Worm (Caenorhabditis elegans): Measurements from ENCODE around the gene Y113G7A.22.
A peak's percentile ranks its signal among the peaks of the same experiment; 100 is the strongest.

DNA sequence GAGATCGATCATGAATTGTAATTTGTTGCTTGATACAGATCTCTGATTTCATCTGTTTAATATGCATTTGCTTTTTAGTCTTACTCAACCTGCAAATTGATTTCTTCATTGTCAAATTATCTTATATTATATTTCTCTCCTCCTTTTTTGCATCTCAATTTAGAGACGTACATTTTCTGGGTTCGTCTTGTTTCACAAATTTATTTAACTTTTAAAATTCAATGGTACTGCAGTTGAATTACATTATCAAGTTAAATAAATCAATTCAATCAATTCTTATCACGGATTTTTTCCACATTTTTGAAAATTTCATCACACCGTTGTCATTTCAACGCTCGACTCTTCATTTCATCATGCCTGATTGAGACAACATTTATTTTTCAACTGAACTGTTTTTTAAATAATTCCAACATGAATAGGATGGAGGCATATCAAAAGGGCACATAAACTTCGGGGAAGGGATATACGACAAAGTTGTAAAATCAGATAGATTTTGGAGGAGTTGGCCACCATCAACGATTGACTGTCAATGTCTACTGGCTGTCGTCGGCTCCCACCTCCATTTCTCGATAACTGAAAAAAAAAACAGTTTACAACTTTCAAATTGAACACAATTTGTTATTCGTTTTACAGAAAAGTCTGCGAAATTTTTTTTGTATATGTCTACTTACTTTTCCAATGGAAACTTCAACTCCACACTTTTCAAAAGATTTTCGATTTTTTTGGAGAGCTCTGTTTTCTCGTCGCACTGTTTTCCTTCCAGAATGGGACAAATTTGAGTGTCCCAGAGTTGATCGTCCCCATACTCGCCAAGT, 27.4 kb upstream of the Y113G7A.22 start:
- TF ChIP-seq attf-5 (GFP tag; optimal IDR thresholded peaks at IDR 0.05) (peak; percentile 69), Y67H2A.10 (GFP tag; conservative IDR thresholded peaks at IDR 0.05) (no peak)

Measured in whole organism, young adult.